Worm (Caenorhabditis elegans) whole organism, mixed stage, embryonic: ENCODE results near the gene dpy-31.
A peak's percentile ranks its signal among the peaks of the same experiment; 100 is the strongest.

Experiments used
- blmp-1 ChIP-seq: fragments of 150-350 bp; optimal IDR thresholded peaks from 2 replicates; lab custom pipeline; 2014; ENCODE audit warnings: missing biosample characterization, missing genetic modification characterization
- ceh-39 ChIP-seq: fragments of 150-350 bp; optimal IDR thresholded peaks from 2 replicates; lab custom pipeline; 2014; ENCODE audit warnings: missing biosample characterization, missing genetic modification characterization
- ceh-43 ChIP-seq: fragments of 200-800 bp; sonication (Bioruptor generic); optimal IDR thresholded peaks from 2 replicates; lab custom pipeline; 2018; ENCODE audit warnings: mild to moderate bottlenecking, missing genetic modification characterization, moderate library complexity, missing compliant biosample characterization
- ceh-83 ChIP-seq: fragments of 200-800 bp; sonication (Bioruptor generic); optimal IDR thresholded peaks from 2 replicates; lab custom pipeline; 2018; ENCODE audit warnings: mild to moderate bottlenecking, missing genetic modification characterization, missing compliant biosample characterization
- ces-1 ChIP-seq: fragments of 150-350 bp; optimal IDR thresholded peaks from 2 replicates; lab custom pipeline; 2014; ENCODE audit warnings: missing biosample characterization, missing genetic modification reagents, missing genetic modification characterization
- cnd-1 ChIP-seq: fragments of 200-800 bp; sonication (Bioruptor generic); optimal IDR thresholded peaks from 2 replicates; lab custom pipeline; 2018; ENCODE audit warnings: mild to moderate bottlenecking, missing genetic modification characterization, missing compliant biosample characterization
- drap-1 ChIP-seq: fragments of 200-800 bp; sonication (Bioruptor generic); optimal IDR thresholded peaks from 3 replicates; lab custom pipeline; 2018; ENCODE audit warnings: mild to moderate bottlenecking, missing genetic modification characterization, missing compliant biosample characterization
- elt-3 ChIP-seq: fragments of 150-350 bp; optimal IDR thresholded peaks from 2 replicates; lab custom pipeline; 2014; ENCODE audit warnings: missing biosample characterization, missing genetic modification characterization
- flh-1 ChIP-seq: fragments of 200-800 bp; sonication (Bioruptor generic); optimal IDR thresholded peaks from 2 replicates; lab custom pipeline; 2018; ENCODE audit warnings: mild to moderate bottlenecking, missing genetic modification characterization, moderate library complexity, missing compliant biosample characterization
- ham-2 ChIP-seq: fragments of 200-800 bp; sonication (Bioruptor generic); optimal IDR thresholded peaks from 2 replicates; lab custom pipeline; 2018; ENCODE audit warnings: mild to moderate bottlenecking, missing genetic modification characterization, missing compliant biosample characterization
- lin-13 ChIP-seq: fragments of 150-350 bp; optimal IDR thresholded peaks from 2 replicates; lab custom pipeline; 2014; ENCODE audit warnings: missing biosample characterization, missing genetic modification characterization
- lin-32 ChIP-seq: fragments of 200-800 bp; sonication (Bioruptor generic); optimal IDR thresholded peaks from 2 replicates; lab custom pipeline; 2018; ENCODE audit warnings: mild to moderate bottlenecking, missing genetic modification characterization, missing compliant biosample characterization
- lsy-2 ChIP-seq: fragments of 150-350 bp; optimal IDR thresholded peaks from 2 replicates; lab custom pipeline; 2014; ENCODE audit warnings: missing biosample characterization, missing genetic modification characterization
- mab-5 ChIP-seq: fragments of 150-350 bp; optimal IDR thresholded peaks from 2 replicates; lab custom pipeline; 2014; ENCODE audit warnings: missing biosample characterization, missing genetic modification characterization
- mep-1 ChIP-seq: fragments of 150-350 bp; optimal IDR thresholded peaks from 2 replicates; lab custom pipeline; 2017; ENCODE audit warnings: missing biosample characterization, missing genetic modification reagents, missing genetic modification characterization, inconsistent platforms
- mls-2 ChIP-seq: sonication (generic microtip); optimal IDR thresholded peaks from 2 replicates; lab custom pipeline; 2016; ENCODE audit warnings: mild to moderate bottlenecking, missing genetic modification characterization, moderate library complexity, missing compliant biosample characterization
- nhr-12 ChIP-seq: fragments of 150-350 bp; optimal IDR thresholded peaks from 2 replicates; lab custom pipeline; 2014; ENCODE audit warnings: missing biosample characterization, missing genetic modification characterization
- nhr-2 ChIP-seq: fragments of 150-350 bp; optimal IDR thresholded peaks from 2 replicates; lab custom pipeline; 2014; ENCODE audit warnings: missing biosample characterization, missing genetic modification characterization
- nhr-237 ChIP-seq: fragments of 150-350 bp; optimal IDR thresholded peaks from 2 replicates; lab custom pipeline; 2014; ENCODE audit warnings: missing biosample characterization, missing genetic modification characterization
- nhr-28 ChIP-seq: fragments of 150-350 bp; optimal IDR thresholded peaks from 2 replicates; lab custom pipeline; 2014; ENCODE audit warnings: missing biosample characterization, missing genetic modification characterization
- nhr-76 ChIP-seq: sonication (generic microtip); optimal IDR thresholded peaks from 2 replicates; lab custom pipeline; 2017; ENCODE audit warnings: missing biosample characterization, missing genetic modification characterization
- pha-4 ChIP-seq: fragments of 150-350 bp; optimal IDR thresholded peaks from 2 replicates; lab custom pipeline; 2018; ENCODE audit warnings: missing biosample characterization, missing genetic modification reagents, missing genetic modification characterization
- snpc-4 ChIP-seq: fragments of 150-350 bp; optimal IDR thresholded peaks from 2 replicates; lab custom pipeline; 2014; ENCODE audit warnings: missing biosample characterization, missing genetic modification characterization
- sptf-1 ChIP-seq: sonication (generic microtip); optimal IDR thresholded peaks from 2 replicates; lab custom pipeline; 2017; ENCODE audit warnings: mild to moderate bottlenecking, missing genetic modification characterization, moderate library complexity, missing compliant biosample characterization
- tbx-8 ChIP-seq: fragments of 200-800 bp; sonication (Bioruptor generic); optimal IDR thresholded peaks from 2 replicates; lab custom pipeline; 2018; ENCODE audit warnings: mild to moderate bottlenecking, missing genetic modification characterization, moderate library complexity, missing compliant biosample characterization
- unc-120 ChIP-seq: sonication (generic microtip); optimal IDR thresholded peaks from 2 replicates; lab custom pipeline; 2017; ENCODE audit warnings: missing genetic modification characterization, missing compliant biosample characterization; ENCODE audit not compliant: poor library complexity, severe bottlenecking
- unc-62 ChIP-seq: fragments of 150-350 bp; optimal IDR thresholded peaks from 2 replicates; lab custom pipeline; 2014; ENCODE audit warnings: missing biosample characterization, missing genetic modification reagents, missing genetic modification characterization
- zip-8 ChIP-seq: fragments of 150-350 bp; optimal IDR thresholded peaks from 2 replicates; lab custom pipeline; 2014; ENCODE audit warnings: missing biosample characterization, missing genetic modification characterization

dpy-31 gene

DNA sequence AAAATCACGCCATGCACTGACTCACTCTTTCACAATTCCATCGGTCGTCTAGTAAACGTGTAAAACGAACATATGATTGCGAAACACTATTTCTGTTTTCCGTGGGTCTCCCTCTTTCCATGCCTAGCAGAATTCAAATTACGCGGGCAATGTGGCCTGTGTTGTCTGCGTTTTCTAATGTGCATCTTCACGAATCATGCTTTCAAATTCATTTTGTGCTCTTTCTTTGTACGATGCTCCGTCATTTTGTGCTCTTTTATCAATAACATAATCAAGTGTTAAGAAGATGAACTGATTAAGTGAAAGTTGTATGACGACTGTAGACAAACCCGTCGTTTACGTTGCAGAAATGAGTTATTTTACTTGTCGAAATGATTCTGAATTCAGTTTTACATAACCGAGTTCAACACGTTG lies 36.2 kb upstream of the dpy-31 start:
- TF ChIP-seq ces-1 (GFP tag; lab: Kevin White, UChicago) = peak; percentile 10
- no peak for TF ChIP-seq unc-62 (GFP tag; lab: Kevin White, UChicago)
- no peak for TF ChIP-seq ceh-39 (tag; lab: Kevin White, UChicago)

DNA sequence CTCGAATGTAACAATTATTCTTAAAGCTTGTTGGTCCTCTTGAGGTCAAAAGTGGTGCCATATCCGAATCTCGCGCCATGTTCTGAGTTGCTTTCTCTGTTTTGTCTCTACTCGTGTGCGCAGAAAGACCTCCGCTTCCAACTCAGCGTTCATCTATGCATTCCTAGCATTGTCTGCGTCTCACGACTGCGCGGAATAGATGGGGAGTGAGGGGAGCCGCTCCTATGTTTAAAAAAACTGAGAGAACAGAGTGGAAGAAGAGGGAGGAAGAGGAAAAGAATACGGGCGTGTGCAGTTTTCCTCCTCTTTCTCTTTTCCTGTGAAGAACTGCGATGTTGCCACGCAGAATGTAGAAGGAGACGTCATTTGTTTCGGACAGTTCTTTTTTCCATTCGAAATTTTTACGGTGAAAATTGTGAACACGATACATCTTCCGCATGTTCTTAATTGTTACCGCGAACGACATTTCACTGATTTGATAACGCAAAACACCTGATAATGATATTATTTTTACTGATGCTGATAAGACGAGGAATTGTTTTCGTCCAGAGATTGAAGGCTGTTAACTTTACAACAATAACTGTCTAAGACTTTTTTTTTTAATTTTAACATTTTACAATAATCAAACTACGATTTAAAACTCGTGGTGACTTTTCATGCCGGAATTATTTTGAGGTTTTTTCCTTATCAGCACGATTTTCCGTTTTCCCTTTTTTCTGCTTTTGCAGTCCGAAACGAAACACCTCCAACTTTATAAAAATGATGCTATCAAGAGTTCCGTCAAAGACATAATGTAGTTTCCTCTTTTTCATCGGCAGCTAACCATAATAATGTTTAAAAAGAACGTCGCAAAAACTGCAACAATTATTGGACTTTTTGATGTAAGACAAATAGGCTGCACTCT lies 35.1 kb upstream of the dpy-31 start:
- TF ChIP-seq nhr-237 (tag; lab: Kevin White, UChicago) (peak; percentile 6), drap-1 (peak; percentile 11), lin-32 (GFP tag; lab: Kevin White, UChicago) (no peak), ceh-39 (tag; lab: Kevin White, UChicago) (no peak), cnd-1 (tag; lab: Kevin White, UChicago) (no peak), ham-2 (GFP tag; lab: Kevin White, UChicago) (no peak), nhr-28 (tag; lab: Kevin White, UChicago) (no peak)

DNA sequence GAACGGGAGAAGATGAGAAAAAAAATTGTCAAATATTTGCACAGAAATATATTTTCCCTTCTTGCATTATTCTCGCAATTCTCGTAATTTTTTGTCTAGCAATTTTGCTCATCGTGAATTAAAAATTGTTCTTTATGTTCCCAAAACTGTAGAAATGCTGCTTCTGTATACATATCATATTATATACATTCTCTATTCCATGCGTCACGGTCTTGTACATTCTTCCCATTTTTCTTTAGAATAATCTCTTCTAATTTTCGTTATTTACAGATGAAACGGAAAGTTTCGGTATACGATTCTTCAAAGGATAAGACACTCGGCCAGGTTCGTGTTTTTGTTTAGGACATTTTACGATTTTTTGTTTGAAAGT lies 34.5 kb upstream of the dpy-31 start, which contains the start of gene acs-4:
acs-4 (plus strand) TSS at position 271 of the 370 bp plus-strand sequence.
- TF ChIP-seq mls-2 (no peak), ham-2 (GFP tag; lab: Kevin White, UChicago) (no peak), ceh-43 (no peak), nhr-237 (tag; lab: Kevin White, UChicago) (no peak), nhr-2 (tag; lab: Kevin White, UChicago) (no peak), drap-1 (no peak), mab-5 (no peak), mep-1 (tag; lab: Kevin White, UChicago) (no peak), pha-4 (tag; lab: Kevin White, UChicago) (no peak), ceh-83 (GFP tag; lab: Kevin White, UChicago) (no peak), snpc-4 (tag; lab: Kevin White, UChicago) (no peak), ceh-39 (tag; lab: Kevin White, UChicago) (no peak), unc-120 (tag; lab: Kevin White, UChicago) (no peak)

DNA sequence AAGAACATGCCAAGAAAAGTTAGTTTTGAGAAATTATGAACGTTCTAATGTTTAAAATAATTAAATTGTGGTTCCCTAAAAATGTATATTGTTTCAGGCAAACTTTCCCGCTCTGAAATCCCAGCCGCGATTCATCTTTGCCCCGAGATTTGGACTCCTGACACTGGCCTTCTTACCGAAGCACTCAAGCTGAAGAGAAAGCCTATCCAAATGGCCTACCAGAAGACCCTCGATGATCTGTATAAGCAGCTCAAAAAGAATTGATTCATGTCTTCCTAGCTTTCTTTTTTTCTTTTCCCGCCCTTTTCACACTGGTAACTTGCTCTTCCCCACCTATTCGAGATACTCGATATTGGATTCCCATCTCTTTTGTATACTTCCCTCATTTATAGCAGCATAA lies 31.9 kb upstream of the dpy-31 start:
- TF ChIP-seq unc-62 (GFP tag; lab: Kevin White, UChicago) = no peak
- no peak for TF ChIP-seq flh-1 (GFP tag; lab: Kevin White, UChicago)
- TF ChIP-seq nhr-2 (tag; lab: Kevin White, UChicago) = no peak
- TF ChIP-seq lin-13 (tag; lab: Kevin White, UChicago) = no peak
- no peak for TF ChIP-seq ceh-83 (GFP tag; lab: Kevin White, UChicago)
- TF ChIP-seq cnd-1 (tag; lab: Kevin White, UChicago) = no peak
- no peak for TF ChIP-seq pha-4 (tag; lab: Kevin White, UChicago)
- no peak for TF ChIP-seq lsy-2 (tag; lab: Kevin White, UChicago)
- TF ChIP-seq drap-1 = no peak
- TF ChIP-seq blmp-1 (tag; lab: Kevin White, UChicago) = no peak
- TF ChIP-seq mab-5 = no peak
- no peak for TF ChIP-seq nhr-237 (tag; lab: Kevin White, UChicago)
- TF ChIP-seq elt-3 (tag; lab: Kevin White, UChicago) = no peak
- no peak for TF ChIP-seq lin-32 (GFP tag; lab: Kevin White, UChicago)
- no peak for TF ChIP-seq tbx-8

DNA sequence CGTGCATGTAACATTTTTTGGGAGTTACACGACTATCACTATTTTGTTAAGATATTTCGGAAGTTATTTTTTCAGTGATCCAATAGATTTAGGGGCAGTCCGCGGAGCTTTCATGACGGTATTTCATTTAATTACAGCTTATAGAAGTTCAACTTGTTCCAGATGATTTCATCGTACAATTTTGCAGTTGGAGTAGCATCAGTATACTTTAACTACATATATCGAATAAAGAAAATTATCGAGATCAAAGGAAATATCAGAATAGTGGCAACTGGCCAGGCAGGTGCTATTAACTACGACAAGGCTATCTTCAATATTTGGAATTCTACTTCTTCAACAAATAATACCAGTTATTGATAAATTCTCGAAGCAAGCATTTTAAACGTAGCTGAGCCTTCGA lies 23.5 kb upstream of the dpy-31 start:
- no peak for TF ChIP-seq ceh-83 (GFP tag; lab: Kevin White, UChicago)
- TF ChIP-seq flh-1 (GFP tag; lab: Kevin White, UChicago) = no peak
- TF ChIP-seq nhr-12 (tag; lab: Kevin White, UChicago) = no peak
- TF ChIP-seq nhr-76 (tag; lab: Kevin White, UChicago) = no peak
- no peak for TF ChIP-seq nhr-2 (tag; lab: Kevin White, UChicago)
- no peak for TF ChIP-seq lin-13 (tag; lab: Kevin White, UChicago)
- TF ChIP-seq ceh-39 (tag; lab: Kevin White, UChicago) = no peak
- TF ChIP-seq sptf-1 (tag; lab: Kevin White, UChicago) = no peak
- TF ChIP-seq zip-8 = no peak
- TF ChIP-seq blmp-1 (tag; lab: Kevin White, UChicago) = no peak
- no peak for TF ChIP-seq cnd-1 (tag; lab: Kevin White, UChicago)
- TF ChIP-seq unc-62 (GFP tag; lab: Kevin White, UChicago) = no peak
- no peak for TF ChIP-seq nhr-28 (tag; lab: Kevin White, UChicago)
- TF ChIP-seq, all 35 proteins: peak for 0
